Worm (Caenorhabditis elegans): Measurements from ENCODE around the gene lin-32.

Gene lin-32

DNA sequence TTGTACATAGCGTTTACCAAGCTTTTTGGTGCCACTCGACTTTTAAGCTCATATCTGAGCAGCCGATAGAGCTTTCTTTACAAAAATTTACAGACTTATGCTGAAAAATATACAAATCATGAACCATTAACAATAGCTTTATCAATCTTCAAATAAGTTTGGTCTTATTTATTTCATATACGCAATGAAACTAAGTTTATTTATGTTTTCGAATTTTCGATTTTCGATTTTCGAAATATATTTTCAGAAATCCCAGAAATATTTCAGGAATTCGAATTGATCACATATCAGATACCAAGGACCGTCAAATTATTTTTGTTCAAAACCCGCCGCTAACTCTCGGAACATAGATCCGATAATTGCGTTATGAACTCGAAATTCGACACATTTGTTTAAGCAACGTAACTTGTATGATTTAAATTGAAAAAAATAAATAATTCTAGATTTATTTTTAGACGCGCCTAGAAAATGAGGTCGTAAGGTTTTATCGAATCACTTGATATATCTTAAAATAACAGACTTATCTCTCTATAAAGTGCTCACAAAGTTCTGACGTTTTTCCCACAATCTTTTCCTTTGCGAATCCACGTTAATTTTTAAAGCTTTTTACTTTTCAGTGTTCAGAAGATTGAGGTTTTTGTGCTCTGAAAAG is 11.4 kb upstream of the lin-32 start:
- peak; percentile 81 for TF ChIP-seq nhr-77 (tag; optimal IDR thresholded peaks at IDR 0.05)
- TF ChIP-seq lsy-12 (tag; optimal IDR thresholded peaks at IDR 0.05): no peak
- no peak for TF ChIP-seq nhr-67 (tag; optimal IDR thresholded peaks at IDR 0.05)
- TF ChIP-seq aly-2 (tag; optimal IDR thresholded peaks at IDR 0.05): peak; percentile 60
- TF ChIP-seq mdl-1 (tag; optimal IDR thresholded peaks at IDR 0.05): no peak
- TF ChIP-seq lin-39 (tag; optimal IDR thresholded peaks at IDR 0.05): no peak
- TF ChIP-seq lin-15B (tag; optimal IDR thresholded peaks at IDR 0.05): no peak
- TF ChIP-seq nhr-43 (tag; optimal IDR thresholded peaks at IDR 0.05; ENCODE audit: poor library complexity, severe bottlenecking): no peak
- TF ChIP-seq pha-4 (tag; optimal IDR thresholded peaks at IDR 0.05): no peak
- TF ChIP-seq eor-1 (tag; optimal IDR thresholded peaks at IDR 0.05): no peak
- TF ChIP-seq unc-62 (GFP tag; optimal IDR thresholded peaks at IDR 0.05): no peak
- TF ChIP-seq nhr-28 (tag; optimal IDR thresholded peaks at IDR 0.05): no peak
- no peak for TF ChIP-seq snpc-4 (tag; optimal IDR thresholded peaks at IDR 0.05)
- TF ChIP-seq nhr-25 (tag; optimal IDR thresholded peaks at IDR 0.05): no peak
- no peak for TF ChIP-seq zag-1 (tag; optimal IDR thresholded peaks at IDR 0.05)
- TF ChIP-seq egl-27 (tag; optimal IDR thresholded peaks at IDR 0.05): no peak

DNA sequence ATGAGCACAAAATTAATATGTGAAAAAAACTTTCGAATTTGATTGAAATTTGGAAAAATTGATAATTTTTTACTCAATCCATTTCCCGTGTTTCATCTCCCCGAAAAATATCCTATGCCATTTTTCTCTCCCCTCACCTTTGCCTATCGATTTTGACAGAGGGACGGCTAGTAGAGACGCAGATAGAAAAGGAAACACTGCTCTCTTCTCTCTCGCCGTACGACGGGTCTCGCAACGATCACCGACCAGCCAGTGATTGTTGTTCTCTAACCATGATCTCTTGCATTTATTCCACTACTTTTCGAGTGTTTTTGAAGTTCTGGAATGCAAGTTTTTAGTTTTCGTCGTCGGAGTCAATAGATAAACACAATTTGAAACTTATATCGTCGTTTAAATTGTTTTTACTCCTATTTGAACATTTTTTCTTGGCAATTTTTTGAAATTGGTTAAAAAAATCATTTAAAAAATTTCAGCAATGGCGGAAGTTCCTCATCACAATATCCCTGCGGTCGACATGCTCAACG is 7.6 kb upstream of the lin-32 start, which contains the start of gene vha-15:
Gene vha-15 (plus strand): TSS at position 474 of the 524 bp plus-strand sequence.
- peak; percentile 93 for TF ChIP-seq ceh-28 (tag; optimal IDR thresholded peaks at IDR 0.05)
- TF ChIP-seq jun-1 (tag; optimal IDR thresholded peaks at IDR 0.05): peak; percentile 9
- no peak for TF ChIP-seq ceh-82 (tag; optimal IDR thresholded peaks at IDR 0.05)
- TF ChIP-seq R02D3.7 (tag; optimal IDR thresholded peaks at IDR 0.05): peak; percentile 49
- peak; percentile 48 for TF ChIP-seq nhr-43 (tag; optimal IDR thresholded peaks at IDR 0.05; ENCODE audit: poor library complexity, severe bottlenecking)
- peak; percentile 62 for TF ChIP-seq pqm-1 (tag; optimal IDR thresholded peaks at IDR 0.05)
- TF ChIP-seq eor-1 (tag; optimal IDR thresholded peaks at IDR 0.05): no peak
- TF ChIP-seq nhr-12 (tag; optimal IDR thresholded peaks at IDR 0.05): no peak
- peak; percentile 3 for TF ChIP-seq egl-5 (tag; optimal IDR thresholded peaks at IDR 0.05)
- TF ChIP-seq elt-1 (tag; optimal IDR thresholded peaks at IDR 0.05): peak; percentile 7
- peak; percentile 93 for TF ChIP-seq nhr-25 (tag; optimal IDR thresholded peaks at IDR 0.05)
- peak; percentile 73 for TF ChIP-seq nhr-23 (tag; optimal IDR thresholded peaks at IDR 0.05)
- peak; percentile 86 for TF ChIP-seq pha-4 (tag; optimal IDR thresholded peaks at IDR 0.05)
- no peak for TF ChIP-seq egl-27 (tag; optimal IDR thresholded peaks at IDR 0.05)
- peak; percentile 95 for TF ChIP-seq nfya-1 (tag; optimal IDR thresholded peaks at IDR 0.05; ENCODE audit: insufficient read depth)
- TF ChIP-seq sea-2 (GFP tag; optimal IDR thresholded peaks at IDR 0.05): peak; percentile 26
- no peak for TF ChIP-seq ama-1 (optimal IDR thresholded peaks at IDR 0.05)
- TF ChIP-seq lin-15B (tag; optimal IDR thresholded peaks at IDR 0.05): peak; percentile 75
- peak; percentile 68 for TF ChIP-seq snpc-4 (tag; optimal IDR thresholded peaks at IDR 0.05)
- peak; percentile 85 for TF ChIP-seq lin-39 (tag; optimal IDR thresholded peaks at IDR 0.05)
- no peak for TF ChIP-seq mdl-1 (tag; optimal IDR thresholded peaks at IDR 0.05)
- peak; percentile 63 for TF ChIP-seq elt-2 (tag; optimal IDR thresholded peaks at IDR 0.05)
- no peak for TF ChIP-seq daf-12 (tag; optimal IDR thresholded peaks at IDR 0.05)
- peak; percentile 46 for TF ChIP-seq fkh-10 (GFP tag; optimal IDR thresholded peaks at IDR 0.05)
- no peak for TF ChIP-seq nhr-77 (tag; optimal IDR thresholded peaks at IDR 0.05)
- no peak for TF ChIP-seq unc-39 (tag; optimal IDR thresholded peaks at IDR 0.05)
- peak; percentile 65 for TF ChIP-seq hmg-11 (tag; optimal IDR thresholded peaks at IDR 0.05)
- TF ChIP-seq nhr-76 (tag; optimal IDR thresholded peaks at IDR 0.05): no peak
- TF ChIP-seq ZK546.5 (tag; optimal IDR thresholded peaks at IDR 0.05): peak; percentile 18
- TF ChIP-seq elt-3 (tag; optimal IDR thresholded peaks at IDR 0.05): no peak
- TF ChIP-seq skn-1 (tag; optimal IDR thresholded peaks at IDR 0.05): peak; percentile 37

DNA sequence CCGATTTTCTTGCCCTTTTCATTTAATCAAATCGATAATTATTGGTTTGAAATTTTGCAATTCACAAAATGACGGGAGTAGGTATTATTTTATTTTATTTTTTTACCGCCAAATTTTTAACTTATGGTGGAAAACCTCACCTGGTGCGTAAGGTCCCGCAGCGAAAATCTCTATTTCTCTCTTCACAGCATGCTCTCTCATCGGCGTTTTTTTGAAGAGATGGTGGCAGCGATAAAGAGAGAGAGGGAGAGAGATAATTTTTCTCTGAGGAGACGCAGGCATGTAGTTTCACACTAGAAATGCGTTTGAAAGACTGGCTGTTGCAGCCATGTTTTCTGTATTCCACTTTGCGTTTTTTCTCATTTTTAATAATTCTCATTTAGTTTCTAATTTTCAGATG is 4.0 kb upstream of the lin-32 start, which contains the start of gene T14F9.2:
Gene T14F9.2 (plus strand): TSS at position 396 of the 400 bp plus-strand sequence.
- TF ChIP-seq nhr-12 (tag; optimal IDR thresholded peaks at IDR 0.05) (no peak), nfya-1 (tag; optimal IDR thresholded peaks at IDR 0.05; ENCODE audit: insufficient read depth) (peak; percentile 74), ceh-82 (tag; optimal IDR thresholded peaks at IDR 0.05) (no peak), lsy-12 (tag; optimal IDR thresholded peaks at IDR 0.05) (no peak), mml-1 (tag; optimal IDR thresholded peaks at IDR 0.05) (no peak), nhr-25 (tag; optimal IDR thresholded peaks at IDR 0.05) (peak; percentile 26), hmg-11 (tag; optimal IDR thresholded peaks at IDR 0.05) (peak; percentile 73), nhr-43 (tag; optimal IDR thresholded peaks at IDR 0.05; ENCODE audit: poor library complexity, severe bottlenecking) (peak; percentile 28), snpc-4 (tag; optimal IDR thresholded peaks at IDR 0.05) (peak; percentile 23), nhr-23 (tag; optimal IDR thresholded peaks at IDR 0.05) (peak; percentile 18), lin-15B (tag; optimal IDR thresholded peaks at IDR 0.05) (peak; percentile 32), pha-4 (tag; optimal IDR thresholded peaks at IDR 0.05) (peak; percentile 67), elt-2 (tag; optimal IDR thresholded peaks at IDR 0.05) (peak; percentile 47), elt-1 (tag; optimal IDR thresholded peaks at IDR 0.05) (peak; percentile 51)

Data from whole organism, L3 larva.